Fruit fly (Drosophila melanogaster) whole organism: Measurements from ENCODE around the gene tHMG2.

ENCODE experiments used
- EcR ChIP-seq, 2 experiments: fragments of >200 bp; optimal IDR thresholded peaks; 2 replicates each; lab custom pipeline; 2017; ENCODE audit warnings: missing biosample characterization in 2 of 2, missing genetic modification characterization in 2 of 2, missing genetic modification reagents in 2 of 2
- pan ChIP-seq: fragments of >200 bp; optimal IDR thresholded peaks from 2 replicates; lab custom pipeline; 2017
- psq ChIP-seq: fragments of >200 bp; optimal IDR thresholded peaks from 2 replicates; lab custom pipeline; 2017

DNA sequence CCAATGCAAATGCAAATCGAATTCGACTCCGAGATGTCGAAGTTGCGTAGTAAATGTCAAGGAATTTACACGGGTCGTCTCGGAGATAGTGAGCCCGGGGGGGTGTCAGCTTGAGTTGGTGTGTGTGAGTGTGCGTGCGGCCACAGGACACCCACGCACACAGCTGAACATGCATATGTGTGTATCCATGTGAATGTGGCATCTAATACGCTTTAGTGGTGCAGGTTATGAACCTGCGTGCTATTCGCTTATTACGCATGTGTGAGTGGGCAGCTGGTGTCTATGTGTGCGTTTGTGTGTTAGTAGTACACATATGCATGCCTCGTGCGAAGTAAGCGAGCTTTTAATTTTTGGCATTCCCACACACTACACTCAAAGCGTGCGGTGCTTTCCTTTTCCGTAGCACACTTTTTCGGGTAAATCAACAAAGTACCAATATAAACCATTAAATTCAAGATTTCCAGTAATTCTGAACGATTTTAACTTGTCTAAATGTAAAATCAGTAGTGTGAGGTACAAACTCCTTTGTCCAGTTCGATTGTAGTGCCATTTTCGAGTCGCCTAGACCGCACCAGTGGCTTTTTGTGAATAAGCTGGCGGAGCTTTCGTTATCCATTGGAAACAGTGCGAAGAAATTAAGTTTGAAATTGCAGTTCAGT lies 23.8 kb upstream of the tHMG2 start:
- TF ChIP-seq psq (lab: Kevin White, UChicago): no peak
- TF ChIP-seq pan (lab: Kevin White, UChicago): no peak
- no peak for TF ChIP-seq EcR (GFP tag; optimal IDR thresholded peaks at IDR 0.05; lab: Kevin White, UChicago)
